Fruit fly (Drosophila melanogaster) whole organism, embryonic: ENCODE measurements around the gene hop.

Source experiments
- Atf3 ChIP-seq: fragments of 200-800 bp; sonication (Bioruptor generic); optimal IDR thresholded peaks from 3 replicates; lab custom pipeline; 2016; ENCODE audit warnings: missing biosample characterization, missing genetic modification characterization
- CG10366 ChIP-seq: fragments of 200-800 bp; sonication (Bioruptor generic); IDR thresholded peaks from 2 replicates; pipeline ENCODE4 v1.3.6; 2022; ENCODE audit warnings: missing biosample characterization, missing genetic modification characterization
- CG12155 ChIP-seq: fragments of 200-800 bp; sonication (Bioruptor generic); optimal IDR thresholded peaks from 3 replicates; lab custom pipeline; 2016; ENCODE audit warnings: missing biosample characterization, missing genetic modification characterization
- CG1233 ChIP-seq: fragments of 200-800 bp; sonication (Bioruptor generic); optimal IDR thresholded peaks from 4 replicates; lab custom pipeline; 2018; ENCODE audit warnings: missing biosample characterization, mild to moderate bottlenecking, missing genetic modification characterization
- CG13123 ChIP-seq: fragments of 200-800 bp; sonication (Bioruptor generic); optimal IDR thresholded peaks from 2 replicates; lab custom pipeline; 2016; ENCODE audit warnings: missing biosample characterization, missing genetic modification characterization
- CG1602 ChIP-seq: fragments of 200-800 bp; sonication (Bioruptor generic); optimal IDR thresholded peaks from 3 replicates; lab custom pipeline; 2016; ENCODE audit warnings: missing biosample characterization, missing genetic modification characterization
- CG1603 ChIP-seq: fragments of 200-800 bp; sonication (Bioruptor generic); optimal IDR thresholded peaks from 2 replicates; lab custom pipeline; 2019; ENCODE audit warnings: missing biosample characterization, mild to moderate bottlenecking, missing genetic modification characterization, moderate library complexity
- CG16863 ChIP-seq: fragments of 200-800 bp; sonication (Bioruptor generic); optimal IDR thresholded peaks from 3 replicates; lab custom pipeline; 2016; ENCODE audit warnings: missing biosample characterization, missing genetic modification characterization
- CG17359 ChIP-seq: fragments of 200-800 bp; sonication (Bioruptor generic); optimal IDR thresholded peaks from 3 replicates; lab custom pipeline; 2018; ENCODE audit warnings: missing biosample characterization, mild to moderate bottlenecking, missing genetic modification characterization, moderate library complexity
- CG18764 ChIP-seq: fragments of 200-800 bp; sonication (Bioruptor generic); optimal IDR thresholded peaks from 3 replicates; lab custom pipeline; 2016; ENCODE audit warnings: missing biosample characterization, missing genetic modification characterization
- CG2120 ChIP-seq: fragments of 200-800 bp; sonication (Bioruptor generic); optimal IDR thresholded peaks from 3 replicates; lab custom pipeline; 2016; ENCODE audit warnings: missing biosample characterization, missing genetic modification characterization
- CG2129 ChIP-seq: fragments of 200-800 bp; sonication (Bioruptor generic); IDR thresholded peaks from 2 replicates; pipeline ENCODE4 v1.3.6; 2022; ENCODE audit warnings: missing biosample characterization, missing genetic modification characterization; ENCODE audit not compliant: partially characterized antibody
- CG2678 ChIP-seq: fragments of 200-800 bp; sonication (Bioruptor generic); optimal IDR thresholded peaks from 3 replicates; lab custom pipeline; 2019; ENCODE audit warnings: missing biosample characterization, mild to moderate bottlenecking, missing genetic modification characterization, moderate library complexity
- CG2712 ChIP-seq: fragments of 200-800 bp; optimal IDR thresholded peaks from 3 replicates; lab custom pipeline; 2019; ENCODE audit warnings: missing biosample characterization, mild to moderate bottlenecking, missing genetic modification characterization, moderate library complexity
- CG30431 ChIP-seq: fragments of 200-800 bp; sonication (Bioruptor generic); optimal IDR thresholded peaks from 2 replicates; lab custom pipeline; 2017; ENCODE audit warnings: missing biosample characterization, missing genetic modification characterization
- CG3163 ChIP-seq: fragments of 200-800 bp; sonication (Bioruptor generic); optimal IDR thresholded peaks from 3 replicates; lab custom pipeline; 2016; ENCODE audit warnings: missing biosample characterization, missing genetic modification characterization
- CG6272 ChIP-seq: fragments of 200-800 bp; sonication (Bioruptor generic); IDR thresholded peaks from 2 replicates; pipeline ENCODE4 v1.3.6; 2022; ENCODE audit warnings: missing biosample characterization, missing genetic modification characterization
- CG6854 ChIP-seq: fragments of 200-800 bp; sonication (Bioruptor generic); optimal IDR thresholded peaks from 3 replicates; lab custom pipeline; 2017; ENCODE audit warnings: missing biosample characterization, mild to moderate bottlenecking, missing genetic modification characterization
- CG7786 ChIP-seq: fragments of 200-800 bp; sonication (Bioruptor generic); optimal IDR thresholded peaks from 2 replicates; lab custom pipeline; 2016; ENCODE audit warnings: missing biosample characterization, missing genetic modification characterization
- CG7963 ChIP-seq: fragments of 200-800 bp; sonication (Bioruptor generic); IDR thresholded peaks from 3 replicates; pipeline ENCODE4 v1.3.6; 2022; ENCODE audit warnings: missing biosample characterization, missing genetic modification characterization; ENCODE audit not compliant: partially characterized antibody
- CG9215 ChIP-seq: fragments of 200-800 bp; sonication (Bioruptor generic); IDR thresholded peaks from 2 replicates; pipeline ENCODE4 v1.3.6; 2022; ENCODE audit warnings: missing biosample characterization, missing genetic modification characterization
- D19A ChIP-seq: fragments of 200-800 bp; optimal IDR thresholded peaks from 3 replicates; lab custom pipeline; 2019; ENCODE audit warnings: missing biosample characterization, mild to moderate bottlenecking, missing genetic modification characterization, moderate library complexity
- Dek ChIP-seq: fragments of 200-800 bp; sonication (Bioruptor generic); optimal IDR thresholded peaks from 3 replicates; lab custom pipeline; 2019; ENCODE audit warnings: missing biosample characterization, mild to moderate bottlenecking, missing genetic modification characterization, moderate library complexity
- Doc3 ChIP-seq: fragments of 200-800 bp; sonication (Bioruptor generic); IDR thresholded peaks from 3 replicates; pipeline ENCODE4 v1.3.6; 2022; ENCODE audit warnings: missing biosample characterization, missing genetic modification characterization; ENCODE audit not compliant: partially characterized antibody
- ERR ChIP-seq: fragments of 200-800 bp; sonication (Bioruptor generic); optimal IDR thresholded peaks from 2 replicates; lab custom pipeline; 2016; ENCODE audit warnings: missing biosample characterization, missing genetic modification characterization
- Ets97D ChIP-seq: fragments of 200-800 bp; sonication (Bioruptor generic); optimal IDR thresholded peaks from 3 replicates; lab custom pipeline; 2016; ENCODE audit warnings: missing biosample characterization, missing genetic modification characterization
- Gsc ChIP-seq: fragments of 200-800 bp; sonication (Bioruptor generic); IDR thresholded peaks from 2 replicates; pipeline ENCODE4 v1.3.6; 2022; ENCODE audit warnings: missing biosample characterization, missing genetic modification characterization
- Hey ChIP-seq: fragments of 200-800 bp; sonication (Bioruptor generic); optimal IDR thresholded peaks from 3 replicates; lab custom pipeline; 2018; ENCODE audit warnings: missing biosample characterization, mild to moderate bottlenecking, missing genetic modification characterization
- Lim3 ChIP-seq: fragments of 200-800 bp; sonication (Bioruptor generic); IDR thresholded peaks from 2 replicates; pipeline ENCODE4 v1.3.6; 2022; ENCODE audit warnings: missing biosample characterization, missing genetic modification characterization
- MBD-R2 ChIP-seq: fragments of 200-800 bp; sonication (Bioruptor generic); IDR thresholded peaks from 2 replicates; pipeline ENCODE4 v1.3.6; 2022; ENCODE audit warnings: missing biosample characterization, missing genetic modification characterization
- Neu2 ChIP-seq: fragments of 200-800 bp; sonication (Bioruptor generic); optimal IDR thresholded peaks from 3 replicates; lab custom pipeline; 2016; ENCODE audit warnings: missing biosample characterization, missing genetic modification characterization, borderline replicate concordance
- Rfx ChIP-seq: fragments of 200-800 bp; sonication (Bioruptor generic); IDR thresholded peaks from 2 replicates; pipeline ENCODE4 v1.3.6; 2022; ENCODE audit warnings: missing biosample characterization, missing genetic modification characterization
- da ChIP-seq: fragments of 200-800 bp; sonication (Bioruptor generic); optimal IDR thresholded peaks from 2 replicates; lab custom pipeline; 2016; ENCODE audit warnings: missing biosample characterization, missing genetic modification characterization
- dan ChIP-seq: fragments of 200-800 bp; sonication (Bioruptor generic); IDR thresholded peaks from 2 replicates; pipeline ENCODE4 v1.3.6; 2022; ENCODE audit warnings: missing biosample characterization, missing genetic modification characterization
- ewg ChIP-seq: fragments of 200-800 bp; sonication (Bioruptor generic); optimal IDR thresholded peaks from 3 replicates; lab custom pipeline; 2017; ENCODE audit warnings: mild to moderate bottlenecking, missing biosample characterization, missing genetic modification reagents, missing genetic modification characterization
- fd3F ChIP-seq: fragments of 200-800 bp; sonication (Bioruptor generic); optimal IDR thresholded peaks from 2 replicates; lab custom pipeline; 2018; ENCODE audit warnings: missing biosample characterization, mild to moderate bottlenecking, missing genetic modification characterization, moderate library complexity
- ftz-f1 ChIP-seq: fragments of 200-800 bp; sonication (Bioruptor generic); optimal IDR thresholded peaks from 2 replicates; lab custom pipeline; 2016; ENCODE audit warnings: missing biosample characterization, missing genetic modification characterization
- her ChIP-seq: fragments of 200-800 bp; sonication (Bioruptor generic); optimal IDR thresholded peaks from 2 replicates; lab custom pipeline; 2016; ENCODE audit warnings: missing biosample characterization, missing genetic modification characterization
- insv ChIP-seq, 2 experiments: fragments of 200-800 bp; sonication (Bioruptor generic); optimal IDR thresholded peaks; 3 replicates each; lab custom pipeline; 2016 to 2018; ENCODE audit warnings: missing biosample characterization in 2 of 2, missing genetic modification characterization in 2 of 2
- lab ChIP-seq: fragments of 200-800 bp; sonication (Bioruptor generic); optimal IDR thresholded peaks from 3 replicates; lab custom pipeline; 2017; ENCODE audit warnings: missing biosample characterization, missing genetic modification characterization, mild to moderate bottlenecking, moderate library complexity, missing genetic modification reagents
- luna ChIP-seq: fragments of 200-800 bp; sonication (Bioruptor generic); optimal IDR thresholded peaks from 2 replicates; lab custom pipeline; 2016; ENCODE audit warnings: missing biosample characterization, missing genetic modification characterization
- org-1 ChIP-seq: fragments of 200-800 bp; sonication (Bioruptor generic); optimal IDR thresholded peaks from 2 replicates; lab custom pipeline; 2017; ENCODE audit warnings: missing biosample characterization, missing genetic modification characterization
- pita ChIP-seq: fragments of 200-800 bp; sonication (Bioruptor generic); optimal IDR thresholded peaks from 2 replicates; lab custom pipeline; 2017; ENCODE audit warnings: missing biosample characterization, mild to moderate bottlenecking, missing genetic modification characterization
- prd ChIP-seq, 3 experiments: fragments of >200 bp in 2 of 3; fragments of 200-800 bp in 1 of 3; sonication (Bioruptor generic) in 1 of 3; optimal IDR thresholded peaks in 2 of 3; IDR thresholded peaks in 1 of 3; 2 replicates in 2 of 3; 3 replicates in 1 of 3; pipeline versions ENCODE4 v1.3.6 to Lab custom; 2017 to 2022; ENCODE audit warnings: missing biosample characterization in 1 of 3, missing genetic modification characterization in 1 of 3
- pzg ChIP-seq: fragments of 200-800 bp; sonication (Bioruptor generic); optimal IDR thresholded peaks from 3 replicates; lab custom pipeline; 2018; ENCODE audit warnings: missing biosample characterization, mild to moderate bottlenecking, missing genetic modification characterization, moderate library complexity
- schlank ChIP-seq: fragments of 200-800 bp; sonication (Bioruptor generic); optimal IDR thresholded peaks from 2 replicates; lab custom pipeline; 2018; ENCODE audit warnings: missing biosample characterization, mild to moderate bottlenecking, missing genetic modification characterization
- sim ChIP-seq: fragments of 200-800 bp; sonication (Bioruptor generic); IDR thresholded peaks from 2 replicates; pipeline ENCODE4 v1.3.6; 2022; ENCODE audit warnings: missing biosample characterization, missing genetic modification characterization
- sisA ChIP-seq: fragments of 200-800 bp; sonication (Bioruptor generic); IDR thresholded peaks from 2 replicates; pipeline ENCODE4 v1.3.6; 2022; ENCODE audit warnings: missing biosample characterization, missing genetic modification characterization
- sna ChIP-seq: fragments of 200-800 bp; sonication (Bioruptor generic); IDR thresholded peaks from 2 replicates; pipeline ENCODE4 v1.3.6; 2022; ENCODE audit warnings: missing biosample characterization, missing genetic modification characterization; ENCODE audit not compliant: partially characterized antibody
- zen ChIP-seq: fragments of 200-800 bp; sonication (Bioruptor generic); optimal IDR thresholded peaks from 3 replicates; lab custom pipeline; 2018; ENCODE audit warnings: missing biosample characterization, mild to moderate bottlenecking, missing genetic modification characterization, moderate library complexity

Gene hop

dm6 chrX:11326213-11326731 is 41.6 kb downstream of the hop start (continued):
- TF ChIP-seq sisA (peak; percentile 59), dan (GFP tag; lab: Robert Waterston, UW) (no peak), CG6854 (GFP tag; lab: Kevin White, UChicago) (peak; percentile 69), insv (GFP tag; optimal IDR thresholded peaks at IDR 0.05; lab: Kevin White, UChicago) (peak in 1 of 2 experiments; percentile 12), sna (no peak), CG3163 (GFP tag; lab: Kevin White, UChicago) (peak; percentile 32), da (GFP tag; lab: Kevin White, UChicago) (peak; percentile 5), CG17359 (peak; percentile 66), CG2129 (no peak), Gsc (GFP tag; lab: Robert Waterston, UW) (no peak), prd (optimal IDR thresholded peaks at IDR 0.05; lab: Kevin White, UChicago) (no peak), prd (GFP tag; IDR thresholded peaks at IDR 0.05; lab: Robert Waterston, UW) (peak; percentile 52), Doc3 (no peak), MBD-R2 (GFP tag; lab: Robert Waterston, UW) (peak; percentile 44; the same call in 1 of the 2 replicates), CG30431 (GFP tag; lab: Kevin White, UChicago) (peak; percentile 27), Ets97D (GFP tag; lab: Kevin White, UChicago) (no peak), CG12155 (GFP tag; lab: Kevin White, UChicago) (peak; percentile 66), CG16863 (GFP tag; lab: Kevin White, UChicago) (peak; percentile 54), Atf3 (GFP tag; lab: Kevin White, UChicago) (no peak), her (peak; percentile 49), CG7786 (peak; percentile 52), pita (GFP tag; lab: Kevin White, UChicago) (no peak), fd3F (peak; percentile 40), ewg (GFP tag; lab: Kevin White, UChicago) (peak; percentile 62), CG9215 (peak; percentile 56), Hey (tag; lab: Kevin White, UChicago) (no peak), ftz-f1 (GFP tag; lab: Kevin White, UChicago) (peak; percentile 86), Rfx (GFP tag; lab: Robert Waterston, UW) (0 out of 2 replicates have a peak, but pooled peaks have one; percentile 62), CG13123 (GFP tag; lab: Kevin White, UChicago) (no peak), ERR (no peak), CG2712 (tag; lab: Kevin White, UChicago) (peak; percentile 65), CG10366 (peak; percentile 62), zen (tag; lab: Kevin White, UChicago) (peak; percentile 15), Lim3 (GFP tag; lab: Robert Waterston, UW) (no peak), schlank (tag; lab: Kevin White, UChicago) (peak; percentile 65), sim (GFP tag; lab: Robert Waterston, UW) (no peak), CG2678 (tag; lab: Kevin White, UChicago) (peak; percentile 84), CG1603 (tag; lab: Kevin White, UChicago) (no peak), Neu2 (GFP tag; lab: Kevin White, UChicago) (no peak), Dek (tag; lab: Kevin White, UChicago) (peak; percentile 67), pzg (GFP tag; lab: Kevin White, UChicago) (no peak), CG1233 (GFP tag; lab: Kevin White, UChicago) (peak; percentile 50), CG7963 (no peak), D19A (peak; percentile 60), CG2120 (GFP tag; lab: Kevin White, UChicago) (peak; percentile 78), CG18764 (GFP tag; lab: Kevin White, UChicago) (peak; percentile 44), org-1 (GFP tag; lab: Kevin White, UChicago) (peak; percentile 67), lab (peak; percentile 85), CG1602 (GFP tag; lab: Kevin White, UChicago) (peak; percentile 29), CG6272 (no peak), luna (GFP tag; lab: Kevin White, UChicago) (no peak)
